Fruit fly (Drosophila melanogaster): Measurements from ENCODE around the gene CG10621.

dm6 chr2L:18986125-18986498 is 31.9 kb upstream of the CG10621 start:
- no peak for TF ChIP-seq h (optimal IDR thresholded peaks at IDR 0.05)
- no peak for TF ChIP-seq psq (optimal IDR thresholded peaks at IDR 0.05)
- no peak for TF ChIP-seq insv (optimal IDR thresholded peaks at IDR 0.05)
- TF ChIP-seq Myc (optimal IDR thresholded peaks at IDR 0.05): no peak

All from Kc167 (cell line).